Fruit fly (Drosophila melanogaster): Measurements from ENCODE around the gene CG2611.

DNA sequence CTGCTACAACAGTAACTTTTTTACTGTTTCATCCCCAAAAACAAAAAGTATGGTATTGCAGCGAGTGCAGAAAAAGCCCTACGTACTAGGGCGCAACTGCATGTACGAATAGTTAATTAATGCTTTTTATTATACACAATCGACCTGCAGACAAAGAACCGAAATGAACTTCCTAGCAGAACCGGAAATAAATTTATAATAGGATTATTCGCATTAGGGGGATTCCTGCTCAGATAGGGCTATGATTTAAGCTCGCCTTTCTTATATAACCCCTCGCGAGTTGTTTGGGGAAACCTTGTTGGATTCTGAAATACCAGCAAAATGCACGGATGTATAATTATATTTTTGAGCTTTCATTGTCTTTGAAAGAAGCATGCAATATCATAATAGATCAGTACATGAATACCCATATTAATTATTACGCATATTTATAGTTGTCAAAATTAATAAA is 31.7 kb downstream of the CG2611 start, which contains the start of gene Cen:
- no peak for TF ChIP-seq Sp1 (GFP tag; optimal IDR thresholded peaks at IDR 0.05)
- no peak for TF ChIP-seq usp (GFP tag; optimal IDR thresholded peaks at IDR 0.05)
- peak; percentile 5 for TF ChIP-seq Hr83 (GFP tag; optimal IDR thresholded peaks at IDR 0.05; ENCODE audit: poor library complexity, severe bottlenecking)
- no peak for TF ChIP-seq br (GFP tag; optimal IDR thresholded peaks at IDR 0.05)
- no peak for TF ChIP-seq fru (GFP tag; optimal IDR thresholded peaks at IDR 0.05)
- no peak for TF ChIP-seq Mio (GFP tag; optimal IDR thresholded peaks at IDR 0.05)
- no peak for TF ChIP-seq Abd-B (GFP tag; optimal IDR thresholded peaks at IDR 0.05)

Measured in whole organism, wandering third instar larva.